Worm (Caenorhabditis elegans) whole organism, L4 larva: ENCODE data around the gene frm-7.

Source experiments
- ceh-32 ChIP-seq: sonication (generic microtip); optimal IDR thresholded peaks from 2 replicates; lab custom pipeline; 2016; ENCODE audit warnings: mild to moderate bottlenecking, missing genetic modification characterization, missing compliant biosample characterization; ENCODE audit not compliant: poor library complexity
- lin-38 ChIP-seq: fragments of 200-800 bp; sonication (Bioruptor generic); IDR thresholded peaks from 2 replicates; pipeline ENCODE4 v1.3.6; 2022; ENCODE audit warnings: missing genetic modification reagents, missing genetic modification characterization, missing compliant biosample characterization
- nhr-237 ChIP-seq: sonication (generic microtip); optimal IDR thresholded peaks from 2 replicates; lab custom pipeline; 2017; ENCODE audit warnings: missing biosample characterization, missing genetic modification characterization
- nhr-25 ChIP-seq: sonication (generic microtip); optimal IDR thresholded peaks from 2 replicates; lab custom pipeline; 2017; ENCODE audit warnings: missing genetic modification characterization, mild to moderate bottlenecking, missing compliant biosample characterization, antibody characterized with exemption, moderate library complexity, borderline replicate concordance; ENCODE audit not compliant: insufficient read depth
- zip-11 ChIP-seq: fragments of 200-800 bp; sonication (Bioruptor generic); IDR thresholded peaks from 2 replicates; pipeline ENCODE4 v1.3.6; 2022; ENCODE audit warnings: missing genetic modification characterization, missing compliant biosample characterization

ce11 chrV:12299244-12299766, 3.0 kb upstream of the frm-7 start:
- TF ChIP-seq ceh-32 (tag; lab: Kevin White, UChicago) (no peak), zip-11 (GFP tag; lab: Robert Waterston, UW) (no peak), lin-38 (no peak), nhr-25 (tag; lab: Kevin White, UChicago) (no peak), nhr-237 (tag; lab: Kevin White, UChicago) (no peak)
